Fruit fly (Drosophila melanogaster) whole organism, embryonic: ENCODE measurements around the gene Blimp-1.

ENCODE experiments used
- Blimp-1 ChIP-seq: fragments of 200-800 bp; sonication (Bioruptor generic); optimal IDR thresholded peaks from 3 replicates; lab custom pipeline; 2018; ENCODE audit warnings: missing biosample characterization, missing genetic modification characterization, mild to moderate bottlenecking, moderate library complexity, missing genetic modification reagents
- CG10267 ChIP-seq: fragments of 200-800 bp; sonication (Bioruptor generic); optimal IDR thresholded peaks from 2 replicates; lab custom pipeline; 2018; ENCODE audit warnings: missing biosample characterization, mild to moderate bottlenecking, missing genetic modification characterization, moderate library complexity
- CG14014 ChIP-seq: fragments of 200-800 bp; sonication (Bioruptor generic); IDR thresholded peaks from 2 replicates; pipeline ENCODE4 v1.3.6; 2022; ENCODE audit warnings: missing biosample characterization, missing genetic modification characterization
- CG18262 ChIP-seq: fragments of 200-800 bp; optimal IDR thresholded peaks from 3 replicates; lab custom pipeline; 2019; ENCODE audit warnings: missing biosample characterization, mild to moderate bottlenecking, missing genetic modification characterization, moderate library complexity
- CG1832 ChIP-seq: fragments of 200-800 bp; sonication (Bioruptor generic); optimal IDR thresholded peaks from 2 replicates; lab custom pipeline; 2017; ENCODE audit warnings: missing biosample characterization, mild to moderate bottlenecking, missing genetic modification characterization, inconsistent platforms
- CG18476 ChIP-seq: fragments of 200-800 bp; sonication (Bioruptor generic); optimal IDR thresholded peaks from 2 replicates; lab custom pipeline; 2016; ENCODE audit warnings: missing biosample characterization, mild to moderate bottlenecking, missing genetic modification characterization
- CG18764 ChIP-seq: fragments of 200-800 bp; sonication (Bioruptor generic); optimal IDR thresholded peaks from 3 replicates; lab custom pipeline; 2016; ENCODE audit warnings: missing biosample characterization, missing genetic modification characterization
- CG2199 ChIP-seq: fragments of 200-800 bp; sonication (Bioruptor generic); IDR thresholded peaks from 3 replicates; pipeline ENCODE4 v1.3.6; 2022; ENCODE audit warnings: missing biosample characterization, missing genetic modification characterization
- CG31441 ChIP-seq: fragments of 200-800 bp; sonication (Bioruptor generic); IDR thresholded peaks from 2 replicates; pipeline ENCODE4 v1.3.6; 2022; ENCODE audit warnings: missing biosample characterization, missing genetic modification characterization
- CG4328 ChIP-seq: fragments of 200-800 bp; sonication (Bioruptor generic); optimal IDR thresholded peaks from 3 replicates; lab custom pipeline; 2017; ENCODE audit warnings: missing biosample characterization, missing genetic modification reagents, missing genetic modification characterization
- CG43689 ChIP-seq: fragments of 200-800 bp; sonication (Bioruptor generic); IDR thresholded peaks from 2 replicates; pipeline ENCODE4 v1.3.6; 2022; ENCODE audit warnings: missing biosample characterization, missing genetic modification characterization
- CG5180 ChIP-seq: fragments of 200-800 bp; sonication (Bioruptor generic); optimal IDR thresholded peaks from 3 replicates; lab custom pipeline; 2017; ENCODE audit warnings: missing biosample characterization, missing genetic modification characterization, mild to moderate bottlenecking, moderate library complexity, missing genetic modification reagents
- CG6272 ChIP-seq: fragments of 200-800 bp; sonication (Bioruptor generic); IDR thresholded peaks from 2 replicates; pipeline ENCODE4 v1.3.6; 2022; ENCODE audit warnings: missing biosample characterization, missing genetic modification characterization
- CG6654 ChIP-seq: fragments of 200-800 bp; sonication (Bioruptor generic); optimal IDR thresholded peaks from 2 replicates; lab custom pipeline; 2017; ENCODE audit warnings: missing biosample characterization, mild to moderate bottlenecking, missing genetic modification characterization
- CG6683 ChIP-seq: fragments of 200-800 bp; sonication (Bioruptor generic); optimal IDR thresholded peaks from 2 replicates; lab custom pipeline; 2017; ENCODE audit warnings: missing biosample characterization, mild to moderate bottlenecking, missing genetic modification characterization, missing genetic modification reagents
- CG7556 ChIP-seq: fragments of 200-800 bp; sonication (Bioruptor generic); optimal IDR thresholded peaks from 2 replicates; lab custom pipeline; 2017; ENCODE audit warnings: missing biosample characterization, mild to moderate bottlenecking, missing genetic modification characterization
- CG7963 ChIP-seq: fragments of 200-800 bp; sonication (Bioruptor generic); IDR thresholded peaks from 3 replicates; pipeline ENCODE4 v1.3.6; 2022; ENCODE audit warnings: missing biosample characterization, missing genetic modification characterization; ENCODE audit not compliant: partially characterized antibody
- CG8478 ChIP-seq: fragments of >200 bp; optimal IDR thresholded peaks from 2 replicates; lab custom pipeline; 2018
- Dref ChIP-seq: fragments of 200-800 bp; sonication (Bioruptor generic); IDR thresholded peaks from 2 replicates; pipeline ENCODE4 v1.3.6; 2022; ENCODE audit warnings: missing biosample characterization, missing genetic modification characterization
- Elba2 ChIP-seq: fragments of 200-800 bp; sonication (Bioruptor generic); optimal IDR thresholded peaks from 3 replicates; lab custom pipeline; 2016; ENCODE audit warnings: missing biosample characterization, missing genetic modification characterization
- Fer2 ChIP-seq: fragments of 200-800 bp; sonication (Bioruptor generic); optimal IDR thresholded peaks from 2 replicates; lab custom pipeline; 2018; ENCODE audit warnings: missing biosample characterization, mild to moderate bottlenecking, missing genetic modification characterization, moderate library complexity
- Gug ChIP-seq: fragments of 200-800 bp; sonication (Bioruptor generic); IDR thresholded peaks from 4 replicates; pipeline ENCODE4 v1.3.6; 2022; ENCODE audit warnings: missing biosample characterization, missing genetic modification characterization
- HLH3B ChIP-seq: fragments of 200-800 bp; sonication (Bioruptor generic); IDR thresholded peaks from 2 replicates; pipeline ENCODE4 v1.3.6; 2022; ENCODE audit warnings: missing biosample characterization, missing genetic modification characterization
- Lhr ChIP-seq: fragments of 200-800 bp; sonication (Bioruptor generic); optimal IDR thresholded peaks from 3 replicates; lab custom pipeline; 2017; ENCODE audit warnings: mild to moderate bottlenecking, missing biosample characterization, missing genetic modification reagents, missing genetic modification characterization
- Mrtf ChIP-seq: fragments of 200-800 bp; sonication (Bioruptor generic); IDR thresholded peaks from 3 replicates; pipeline ENCODE4 v1.3.6; 2022; ENCODE audit warnings: missing biosample characterization, missing genetic modification characterization
- Nf-YA ChIP-seq: fragments of 200-800 bp; sonication (Bioruptor generic); IDR thresholded peaks from 2 replicates; pipeline ENCODE4 v1.3.6; 2022; ENCODE audit warnings: missing biosample characterization, missing genetic modification characterization
- Poxn ChIP-seq: fragments of 200-800 bp; sonication (Bioruptor generic); IDR thresholded peaks from 2 replicates; pipeline ENCODE4 v1.3.6; 2022; ENCODE audit warnings: missing biosample characterization, missing genetic modification characterization
- Sox100B ChIP-seq: fragments of 200-800 bp; sonication (Bioruptor generic); optimal IDR thresholded peaks from 3 replicates; lab custom pipeline; 2018; ENCODE audit warnings: missing biosample characterization, mild to moderate bottlenecking, missing genetic modification characterization
- Sox102F ChIP-seq: fragments of 200-800 bp; sonication (Bioruptor generic); optimal IDR thresholded peaks from 2 replicates; lab custom pipeline; 2018; ENCODE audit warnings: missing biosample characterization, mild to moderate bottlenecking, missing genetic modification characterization, moderate library complexity
- Tbp ChIP-seq: fragments of >200 bp; optimal IDR thresholded peaks from 2 replicates; lab custom pipeline; 2018; ENCODE audit warnings: missing biosample characterization, missing genetic modification characterization
- Xrp1 ChIP-seq: fragments of 200-800 bp; sonication (Bioruptor generic); IDR thresholded peaks from 2 replicates; pipeline ENCODE4 v1.3.6; 2022; ENCODE audit warnings: missing biosample characterization, missing genetic modification characterization
- al ChIP-seq: fragments of 200-800 bp; sonication (Bioruptor generic); IDR thresholded peaks from 2 replicates; pipeline ENCODE4 v1.3.6; 2022; ENCODE audit warnings: missing biosample characterization, missing genetic modification characterization
- ap ChIP-seq: fragments of 200-800 bp; sonication (Bioruptor generic); IDR thresholded peaks from 2 replicates; pipeline ENCODE4 v1.3.6; 2022; ENCODE audit warnings: missing biosample characterization, missing genetic modification characterization
- caup ChIP-seq: fragments of 200-800 bp; sonication (Bioruptor generic); optimal IDR thresholded peaks from 3 replicates; lab custom pipeline; 2017; ENCODE audit warnings: missing biosample characterization, mild to moderate bottlenecking, missing genetic modification characterization, moderate library complexity; ENCODE audit not compliant: severe bottlenecking
- crc ChIP-seq: fragments of 200-800 bp; sonication (Bioruptor generic); optimal IDR thresholded peaks from 2 replicates; lab custom pipeline; 2016; ENCODE audit warnings: missing biosample characterization, missing genetic modification characterization
- dmrt99B ChIP-seq: fragments of 200-800 bp; sonication (Bioruptor generic); optimal IDR thresholded peaks from 2 replicates; lab custom pipeline; 2018; ENCODE audit warnings: missing biosample characterization, mild to moderate bottlenecking, missing genetic modification characterization, moderate library complexity
- dpn ChIP-seq, 2 experiments: fragments of 200-800 bp; sonication (Bioruptor generic); optimal IDR thresholded peaks; 3 replicates each; lab custom pipeline; 2016; ENCODE audit warnings: missing biosample characterization in 2 of 2, missing genetic modification characterization in 2 of 2
- dysf ChIP-seq: fragments of 200-800 bp; sonication (Bioruptor generic); IDR thresholded peaks from 3 replicates; pipeline ENCODE4 v1.3.6; 2022; ENCODE audit warnings: missing biosample characterization, missing genetic modification characterization
- fu2 ChIP-seq: fragments of 200-800 bp; sonication (Bioruptor generic); optimal IDR thresholded peaks from 2 replicates; lab custom pipeline; 2016; ENCODE audit warnings: missing biosample characterization, missing genetic modification characterization
- grn ChIP-seq: fragments of 200-800 bp; sonication (Bioruptor generic); optimal IDR thresholded peaks from 3 replicates; lab custom pipeline; 2017; ENCODE audit warnings: missing biosample characterization, missing genetic modification characterization
- ind ChIP-seq: fragments of 200-800 bp; sonication (Bioruptor generic); optimal IDR thresholded peaks from 3 replicates; lab custom pipeline; 2016; ENCODE audit warnings: missing biosample characterization, missing genetic modification characterization
- insv ChIP-seq, 2 experiments: fragments of 200-800 bp; sonication (Bioruptor generic); optimal IDR thresholded peaks; 3 replicates each; lab custom pipeline; 2016 to 2018; ENCODE audit warnings: missing biosample characterization in 2 of 2, missing genetic modification characterization in 2 of 2
- jigr1 ChIP-seq: fragments of 200-800 bp; sonication (Bioruptor generic); IDR thresholded peaks from 3 replicates; pipeline ENCODE4 v1.3.6; 2022; ENCODE audit warnings: missing biosample characterization, missing genetic modification characterization
- pum ChIP-seq: fragments of 200-800 bp; sonication (Bioruptor generic); optimal IDR thresholded peaks from 2 replicates; lab custom pipeline; 2016; ENCODE audit warnings: missing biosample characterization, missing genetic modification characterization
- sc ChIP-seq, 3 experiments: fragments of >200 bp in 2 of 3; fragments of 200-800 bp in 1 of 3; sonication (Bioruptor generic) in 1 of 3; optimal IDR thresholded peaks; 2 replicates in 2 of 3; 3 replicates in 1 of 3; lab custom pipeline; 2017; ENCODE audit warnings: mild to moderate bottlenecking in 1 of 3, missing biosample characterization in 1 of 3, missing genetic modification characterization in 1 of 3, missing genetic modification reagents in 1 of 3
- scrt ChIP-seq: fragments of 200-800 bp; sonication (Bioruptor generic); optimal IDR thresholded peaks from 2 replicates; lab custom pipeline; 2018; ENCODE audit warnings: missing biosample characterization, mild to moderate bottlenecking, missing genetic modification characterization, moderate library complexity
- tap ChIP-seq: fragments of 200-800 bp; optimal IDR thresholded peaks from 3 replicates; lab custom pipeline; 2019; ENCODE audit warnings: missing biosample characterization, mild to moderate bottlenecking, missing genetic modification characterization, moderate library complexity
- trh ChIP-seq: fragments of 200-800 bp; sonication (Bioruptor generic); optimal IDR thresholded peaks from 2 replicates; lab custom pipeline; 2016; ENCODE audit warnings: missing biosample characterization, missing genetic modification characterization
- vfl ChIP-seq: fragments of 200-800 bp; sonication (Bioruptor generic); optimal IDR thresholded peaks from 2 replicates; lab custom pipeline; 2016; ENCODE audit warnings: missing biosample characterization, missing genetic modification characterization
- vvl ChIP-seq: fragments of 200-800 bp; sonication (Bioruptor generic); IDR thresholded peaks from 2 replicates; pipeline ENCODE4 v1.3.6; 2022; ENCODE audit warnings: missing biosample characterization, missing genetic modification characterization
- zfh2 ChIP-seq: fragments of 200-800 bp; sonication (Bioruptor generic); optimal IDR thresholded peaks from 2 replicates; lab custom pipeline; 2016; ENCODE audit warnings: missing biosample characterization, missing genetic modification characterization

The Blimp-1 gene

dm6 chr3L:5611732-5612250, 19.0 kb upstream of the Blimp-1 start (continued):
- TF ChIP-seq CG18476 (GFP tag; lab: Kevin White, UChicago) = peak; percentile 70
- TF ChIP-seq grn = no peak
- TF ChIP-seq Dref (GFP tag; lab: Robert Waterston, UW) = no peak
- peak; percentile 83 for TF ChIP-seq HLH3B (GFP tag; lab: Robert Waterston, UW)
- TF ChIP-seq CG7556 (GFP tag; lab: Kevin White, UChicago) = peak; percentile 83
- TF ChIP-seq CG31441 (GFP tag; lab: Robert Waterston, UW) = peak; percentile 95
- no peak for TF ChIP-seq insv (GFP tag; optimal IDR thresholded peaks at IDR 0.05; lab: Kevin White, UChicago)
- TF ChIP-seq dysf (GFP tag; lab: Robert Waterston, UW) = peak; percentile 79
- no peak for TF ChIP-seq jigr1
- TF ChIP-seq CG6683 (GFP tag; lab: Kevin White, UChicago) = no peak
- no peak for TF ChIP-seq Mrtf
- TF ChIP-seq Gug = no peak
- TF ChIP-seq CG43689 (GFP tag; lab: Robert Waterston, UW) = peak; percentile 30; the same call in 1 of the 2 replicates
- TF ChIP-seq CG6654 (GFP tag; lab: Kevin White, UChicago) = peak; percentile 45
- peak; percentile 89 for TF ChIP-seq CG10267 (tag; lab: Kevin White, UChicago)
- 0 out of 2 replicates have a peak, but pooled peaks have one; percentile 8 for TF ChIP-seq al (GFP tag; lab: Robert Waterston, UW)
- TF ChIP-seq CG7963 (GFP tag; lab: Robert Waterston, UW) = no peak
- TF ChIP-seq Elba2 (GFP tag; lab: Kevin White, UChicago) = no peak
- TF ChIP-seq CG4328 (GFP tag; lab: Kevin White, UChicago) = peak; percentile 55
- TF ChIP-seq caup (GFP tag; lab: Kevin White, UChicago) = peak; percentile 44
- TF ChIP-seq Lhr (GFP tag; lab: Kevin White, UChicago) = peak; percentile 72
- no peak for TF ChIP-seq zfh2 (GFP tag; lab: Kevin White, UChicago)
- TF ChIP-seq Tbp (GFP tag; lab: Kevin White, UChicago) = no peak
- peak; percentile 94 for TF ChIP-seq CG18262 (tag; lab: Kevin White, UChicago)
- TF ChIP-seq dpn (GFP tag; optimal IDR thresholded peaks at IDR 0.05; lab: Kevin White, UChicago) = peak in 1 of 2 experiments; percentile 78
- peak; percentile 86 for TF ChIP-seq dmrt99B
- TF ChIP-seq pum (GFP tag; lab: Kevin White, UChicago) = peak; percentile 60
- TF ChIP-seq ind (GFP tag; lab: Kevin White, UChicago) = peak; percentile 78
- peak; percentile 37 for TF ChIP-seq CG6272
- TF ChIP-seq CG5180 = peak; percentile 69
- peak; percentile 57 for TF ChIP-seq CG18764 (GFP tag; lab: Kevin White, UChicago)
- TF ChIP-seq CG1832 (GFP tag; lab: Kevin White, UChicago) = peak; percentile 22
- TF ChIP-seq Blimp-1 (GFP tag; lab: Kevin White, UChicago) = peak; percentile 97
- no peak for TF ChIP-seq CG2199
- peak; percentile 60; the same call in 1 of the 2 replicates for TF ChIP-seq ap
- TF ChIP-seq Nf-YA (GFP tag; lab: Robert Waterston, UW) = peak; percentile 66
- peak; percentile 91 for TF ChIP-seq Xrp1 (GFP tag; lab: Robert Waterston, UW)
- peak; percentile 41 for TF ChIP-seq Fer2
- no peak for TF ChIP-seq sc (optimal IDR thresholded peaks at IDR 0.05; lab: Kevin White, UChicago)
- peak; percentile 70 for TF ChIP-seq sc (GFP tag; optimal IDR thresholded peaks at IDR 0.05; lab: Kevin White, UChicago)
- TF ChIP-seq crc (GFP tag; lab: Kevin White, UChicago) = no peak
- TF ChIP-seq Sox100B (GFP tag; lab: Kevin White, UChicago) = peak; percentile 89
- TF ChIP-seq tap (tag; lab: Kevin White, UChicago) = peak; percentile 82
- TF ChIP-seq CG8478 (lab: Kevin White, UChicago) = no peak
- no peak for TF ChIP-seq vfl (GFP tag; lab: Kevin White, UChicago)
- TF ChIP-seq CG14014 (GFP tag; lab: Robert Waterston, UW) = peak; percentile 35; the same call in 1 of the 2 replicates
- TF ChIP-seq fu2 (GFP tag; lab: Kevin White, UChicago) = no peak
- TF ChIP-seq scrt (GFP tag; lab: Kevin White, UChicago) = peak; percentile 67
- no peak for TF ChIP-seq Poxn
- TF ChIP-seq vvl (GFP tag; lab: Robert Waterston, UW) = peak; percentile 92
- peak; percentile 88 for TF ChIP-seq Sox102F (GFP tag; lab: Kevin White, UChicago)
- TF ChIP-seq trh (GFP tag; lab: Kevin White, UChicago) = peak; percentile 55
